Worm (Caenorhabditis elegans) whole organism, L2 larva: ENCODE data around the gene ptp-5.2.

Experiments used
- C34F6.9 ChIP-seq: fragments of 150-350 bp; optimal IDR thresholded peaks from 2 replicates; lab custom pipeline; 2014; ENCODE audit warnings: missing biosample characterization, missing genetic modification characterization
- F13H6.1 ChIP-seq: sonication (generic microtip); optimal IDR thresholded peaks from 2 replicates; lab custom pipeline; 2016; ENCODE audit warnings: missing genetic modification characterization, missing compliant biosample characterization
- R02D3.7 ChIP-seq: fragments of 150-350 bp; optimal IDR thresholded peaks from 2 replicates; lab custom pipeline; 2014; ENCODE audit warnings: missing biosample characterization, missing genetic modification characterization
- aly-2 ChIP-seq: fragments of 150-350 bp; optimal IDR thresholded peaks from 2 replicates; lab custom pipeline; 2014; ENCODE audit warnings: missing biosample characterization, missing genetic modification characterization
- ama-1 ChIP-seq: fragments of 150-350 bp; optimal IDR thresholded peaks from 2 replicates; lab custom pipeline; 2018; ENCODE audit warnings: inconsistent platforms
- blmp-1 ChIP-seq: sonication (generic microtip); optimal IDR thresholded peaks from 2 replicates; lab custom pipeline; 2017; ENCODE audit warnings: missing genetic modification characterization, mild to moderate bottlenecking, missing compliant biosample characterization, antibody characterized with exemption, moderate library complexity; ENCODE audit not compliant: insufficient read depth
- ceh-16 ChIP-seq: fragments of 150-350 bp; optimal IDR thresholded peaks from 2 replicates; lab custom pipeline; 2014; ENCODE audit warnings: missing biosample characterization, missing genetic modification characterization
- ceh-82 ChIP-seq: fragments of 150-350 bp; optimal IDR thresholded peaks from 2 replicates; lab custom pipeline; 2014; ENCODE audit warnings: missing biosample characterization, missing genetic modification characterization
- crh-2 ChIP-seq: sonication (generic microtip); optimal IDR thresholded peaks from 2 replicates; lab custom pipeline; 2017; ENCODE audit warnings: missing biosample characterization, missing genetic modification characterization
- fos-1 ChIP-seq: fragments of 150-350 bp; optimal IDR thresholded peaks from 2 replicates; lab custom pipeline; 2014; ENCODE audit warnings: missing biosample characterization, missing genetic modification characterization
- lin-13 ChIP-seq: fragments of 150-350 bp; optimal IDR thresholded peaks from 2 replicates; lab custom pipeline; 2014; ENCODE audit warnings: missing biosample characterization, missing genetic modification reagents, missing genetic modification characterization
- lin-39 ChIP-seq: fragments of 150-350 bp; optimal IDR thresholded peaks from 2 replicates; lab custom pipeline; 2014; ENCODE audit warnings: missing biosample characterization, missing genetic modification reagents, missing genetic modification characterization
- lsy-2 ChIP-seq, 2 experiments: fragments of 150-350 bp in 1 of 2; sonication (generic microtip) in 1 of 2; optimal IDR thresholded peaks; 2 replicates each; lab custom pipeline; 2014 to 2017; ENCODE audit warnings: missing biosample characterization in 2 of 2, missing genetic modification characterization in 2 of 2
- mbf-1 ChIP-seq: sonication (generic microtip); optimal IDR thresholded peaks from 2 replicates; lab custom pipeline; 2017; ENCODE audit warnings: missing biosample characterization, missing genetic modification characterization
- mdl-1 ChIP-seq, 2 experiments: fragments of 150-350 bp in 1 of 2; sonication (generic microtip) in 1 of 2; optimal IDR thresholded peaks; 2 replicates each; lab custom pipeline; 2017; ENCODE audit warnings: missing biosample characterization in 2 of 2, missing genetic modification characterization in 2 of 2
- nhr-10 ChIP-seq: sonication (generic microtip); optimal IDR thresholded peaks from 2 replicates; lab custom pipeline; 2017; ENCODE audit warnings: missing biosample characterization, missing genetic modification characterization
- nhr-11 ChIP-seq: fragments of 150-350 bp; optimal IDR thresholded peaks from 2 replicates; lab custom pipeline; 2014; ENCODE audit warnings: missing biosample characterization, missing genetic modification characterization
- nhr-12 ChIP-seq: fragments of 150-350 bp; optimal IDR thresholded peaks from 2 replicates; lab custom pipeline; 2014; ENCODE audit warnings: missing biosample characterization, missing genetic modification characterization
- nhr-129 ChIP-seq: fragments of 150-350 bp; optimal IDR thresholded peaks from 2 replicates; lab custom pipeline; 2014; ENCODE audit warnings: missing biosample characterization, missing genetic modification characterization
- nhr-21 ChIP-seq: fragments of 150-350 bp; optimal IDR thresholded peaks from 2 replicates; lab custom pipeline; 2014; ENCODE audit warnings: missing biosample characterization, missing genetic modification characterization
- nhr-23 ChIP-seq: fragments of 150-350 bp; optimal IDR thresholded peaks from 2 replicates; lab custom pipeline; 2014; ENCODE audit warnings: missing biosample characterization, missing genetic modification reagents, missing genetic modification characterization
- nhr-237 ChIP-seq: fragments of 150-350 bp; optimal IDR thresholded peaks from 2 replicates; lab custom pipeline; 2014; ENCODE audit warnings: missing biosample characterization, missing genetic modification characterization
- nhr-6 ChIP-seq: fragments of 150-350 bp; optimal IDR thresholded peaks from 2 replicates; lab custom pipeline; 2014; ENCODE audit warnings: missing biosample characterization, missing genetic modification characterization
- nhr-77 ChIP-seq: fragments of 150-350 bp; optimal IDR thresholded peaks from 2 replicates; lab custom pipeline; 2014; ENCODE audit warnings: missing biosample characterization, missing genetic modification characterization
- peb-1 ChIP-seq: fragments of 150-350 bp; optimal IDR thresholded peaks from 2 replicates; lab custom pipeline; 2014; ENCODE audit warnings: missing biosample characterization, missing genetic modification characterization
- sem-4 ChIP-seq: fragments of 150-350 bp; optimal IDR thresholded peaks from 2 replicates; lab custom pipeline; 2014; ENCODE audit warnings: missing biosample characterization, missing genetic modification reagents, missing genetic modification characterization
- sma-3 ChIP-seq: sonication (generic microtip); optimal IDR thresholded peaks from 2 replicates; lab custom pipeline; 2016; ENCODE audit warnings: missing genetic modification reagents, missing genetic modification characterization, missing compliant biosample characterization
- sma-9 ChIP-seq, 2 experiments: fragments of 150-350 bp in 1 of 2; sonication (generic microtip) in 1 of 2; optimal IDR thresholded peaks; 2 replicates each; lab custom pipeline; 2014 to 2016; ENCODE audit warnings: missing genetic modification characterization in 2 of 2, mild to moderate bottlenecking in 1 of 2, missing biosample characterization in 1 of 2, missing compliant biosample characterization in 1 of 2, missing genetic modification reagents in 1 of 2, moderate library complexity in 1 of 2
- snpc-4 ChIP-seq: fragments of 150-350 bp; optimal IDR thresholded peaks from 2 replicates; lab custom pipeline; 2014; ENCODE audit warnings: missing biosample characterization, missing genetic modification characterization
- zag-1 ChIP-seq: fragments of 150-350 bp; optimal IDR thresholded peaks from 2 replicates; lab custom pipeline; 2014; ENCODE audit warnings: missing biosample characterization, missing genetic modification characterization
- ztf-1 ChIP-seq: fragments of 200-800 bp; sonication (Bioruptor generic); conservative IDR thresholded peaks from 2 replicates; pipeline ENCODE4 v1.3.6; 2022; ENCODE audit warnings: missing genetic modification characterization, missing compliant biosample characterization
- ztf-11 ChIP-seq: sonication (generic microtip); optimal IDR thresholded peaks from 2 replicates; lab custom pipeline; 2017; ENCODE audit warnings: missing biosample characterization, missing genetic modification characterization
- ztf-4 ChIP-seq: fragments of 150-350 bp; optimal IDR thresholded peaks from 2 replicates; lab custom pipeline; 2014; ENCODE audit warnings: missing biosample characterization, missing genetic modification characterization

Gene ptp-5.2

DNA sequence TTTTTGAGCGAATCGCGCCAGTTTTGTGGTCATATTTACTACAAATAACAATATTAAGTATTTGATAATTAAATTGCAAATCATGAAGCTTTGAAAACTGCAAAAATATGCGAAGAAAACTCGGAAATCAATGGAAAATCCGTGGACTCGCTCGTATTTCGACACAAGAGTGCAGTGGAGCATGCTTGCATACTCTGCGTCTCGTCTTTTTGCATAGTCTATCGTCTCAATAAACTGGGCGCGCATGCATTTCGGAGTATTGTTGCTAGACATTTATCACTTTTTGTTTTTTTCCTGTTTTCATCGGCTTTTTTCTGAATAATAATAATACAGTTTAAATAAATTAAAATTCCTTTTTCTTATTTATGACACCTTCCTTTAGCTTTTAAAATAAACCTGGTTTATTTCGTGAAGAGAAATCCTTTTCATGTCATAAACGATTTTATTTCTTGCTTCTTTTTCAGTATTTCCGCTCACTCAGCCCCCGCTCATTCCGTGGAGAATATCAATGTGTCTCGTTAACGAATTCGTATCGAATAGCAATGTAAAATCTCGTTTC lies 7.0 kb upstream of the ptp-5.2 start, which contains the start of the genes mrps-7 and Y57G11C.3 (continued):
- TF ChIP-seq ceh-16 (tag; lab: Kevin White, UChicago) (peak; percentile 86), lsy-2 (tag; optimal IDR thresholded peaks at IDR 0.05; lab: Kevin White, UChicago) (peak; percentile 91 to 95), blmp-1 (tag; lab: Kevin White, UChicago) (peak; percentile 70), nhr-21 (tag; lab: Kevin White, UChicago) (peak; percentile 93), nhr-23 (no peak), aly-2 (tag; lab: Kevin White, UChicago) (no peak), snpc-4 (peak; percentile 83), ceh-82 (peak; percentile 63), crh-2 (tag; lab: Kevin White, UChicago) (peak; percentile 94), sem-4 (peak; percentile 71), ztf-11 (tag; lab: Kevin White, UChicago) (peak; percentile 55), ztf-4 (tag; lab: Kevin White, UChicago) (peak; percentile 79), zag-1 (tag; lab: Kevin White, UChicago) (peak; percentile 73), nhr-129 (peak; percentile 95), F13H6.1 (peak; percentile 88), nhr-6 (tag; lab: Kevin White, UChicago) (peak; percentile 90), nhr-12 (tag; lab: Kevin White, UChicago) (no peak), lin-13 (GFP tag; lab: Kevin White, UChicago) (peak; percentile 93)

ce11 chrIV:14766382-14766781 lies 5.6 kb upstream of the ptp-5.2 start, which contains the start of gene vti-1:
vti-1 (minus strand) TSS chrIV:14766665.
- TF ChIP-seq nhr-77 (tag; lab: Kevin White, UChicago) (no peak), sma-9 (GFP tag; optimal IDR thresholded peaks at IDR 0.05; lab: Kevin White, UChicago) (no peak), sma-9 (tag; optimal IDR thresholded peaks at IDR 0.05; lab: Kevin White, UChicago) (no peak), ztf-11 (tag; lab: Kevin White, UChicago) (no peak)
- TF ChIP-seq, all 48 proteins: peak for 0

- TF ChIP-seq ztf-1 (GFP tag; lab: Robert Waterston, UW) (no peak), nhr-11 (tag; lab: Kevin White, UChicago) (no peak), nhr-21 (tag; lab: Kevin White, UChicago) (no peak), nhr-12 (tag; lab: Kevin White, UChicago) (no peak), aly-2 (tag; lab: Kevin White, UChicago) (no peak), mdl-1 (tag; optimal IDR thresholded peaks at IDR 0.05; lab: Kevin White, UChicago) (no peak), nhr-10 (tag; lab: Kevin White, UChicago) (no peak), nhr-129 (no peak), peb-1 (tag; lab: Kevin White, UChicago) (no peak), ama-1 (lab: Kevin White, UChicago) (no peak)
Measured at ce11 chrIV:14765336-14765735, 4.6 kb upstream of the ptp-5.2 start, which contains the start of gene Y57G11C.5. Y57G11C.5 (minus strand) TSS chrIV:14765436.

DNA sequence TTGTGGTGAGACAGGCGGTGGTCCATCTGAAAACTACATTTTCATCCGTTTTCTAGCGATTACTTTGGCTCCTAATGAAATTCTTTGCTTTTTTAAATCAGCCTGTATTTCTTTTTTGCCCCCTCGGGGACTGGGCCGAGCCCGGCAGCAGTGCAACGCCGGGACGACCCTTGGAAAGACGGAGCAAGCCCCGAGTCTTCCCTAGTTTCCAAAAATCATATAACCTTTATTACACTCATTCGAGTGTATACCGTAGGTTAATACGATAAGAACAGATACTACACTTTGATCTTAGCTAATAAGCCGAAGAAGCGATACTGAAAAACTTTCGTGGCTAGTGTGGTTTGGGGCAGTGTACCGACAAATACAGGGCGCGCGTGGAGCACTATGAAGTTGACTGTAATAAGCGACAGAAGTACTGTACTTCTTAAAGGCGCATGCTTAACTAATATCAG lies 4.0 kb upstream of the ptp-5.2 start:
- no peak for TF ChIP-seq lin-39 (tag; lab: Kevin White, UChicago)
- TF ChIP-seq sma-3 (GFP tag; lab: Kevin White, UChicago) = peak; percentile 8
- TF ChIP-seq nhr-21 (tag; lab: Kevin White, UChicago) = no peak
- no peak for TF ChIP-seq nhr-237 (tag; lab: Kevin White, UChicago)
- TF ChIP-seq mbf-1 (tag; lab: Kevin White, UChicago) = no peak
- no peak for TF ChIP-seq R02D3.7
- TF ChIP-seq zag-1 (tag; lab: Kevin White, UChicago) = no peak
- no peak for TF ChIP-seq peb-1 (tag; lab: Kevin White, UChicago)
- TF ChIP-seq fos-1 = no peak
- TF ChIP-seq sma-9 (GFP tag; optimal IDR thresholded peaks at IDR 0.05; lab: Kevin White, UChicago) = no peak
- no peak for TF ChIP-seq sma-9 (tag; optimal IDR thresholded peaks at IDR 0.05; lab: Kevin White, UChicago)
- TF ChIP-seq snpc-4 = peak; percentile 34
- no peak for TF ChIP-seq C34F6.9 (tag; lab: Kevin White, UChicago)
